Fruit fly (Drosophila melanogaster) whole organism, prepupa: ENCODE data around the gene CG12715.

ENCODE experiments used
- Blimp-1 ChIP-seq: fragments of 200-800 bp; sonication (Bioruptor generic); optimal IDR thresholded peaks from 3 replicates; lab custom pipeline; 2017; ENCODE audit warnings: missing biosample characterization, missing genetic modification characterization, mild to moderate bottlenecking, moderate library complexity, missing genetic modification reagents
- CG10669 ChIP-seq: fragments of 200-800 bp; sonication (Bioruptor generic); optimal IDR thresholded peaks from 3 replicates; lab custom pipeline; 2018; ENCODE audit warnings: missing biosample characterization, mild to moderate bottlenecking, missing genetic modification characterization, moderate library complexity
- CG11762 ChIP-seq: fragments of 200-800 bp; sonication (Bioruptor generic); optimal IDR thresholded peaks from 3 replicates; lab custom pipeline; 2016; ENCODE audit warnings: missing biosample characterization, missing genetic modification characterization; ENCODE audit not compliant: insufficient read depth
- CG11902 ChIP-seq: fragments of 200-800 bp; sonication (Bioruptor generic); optimal IDR thresholded peaks from 3 replicates; lab custom pipeline; 2016; ENCODE audit warnings: missing biosample characterization, missing genetic modification characterization
- CG3032 ChIP-seq: fragments of 200-800 bp; optimal IDR thresholded peaks from 2 replicates; lab custom pipeline; 2019; ENCODE audit warnings: missing biosample characterization, mild to moderate bottlenecking, missing genetic modification characterization, moderate library complexity
- CG31627 ChIP-seq: fragments of 200-800 bp; sonication (Bioruptor generic); optimal IDR thresholded peaks from 3 replicates; lab custom pipeline; 2016; ENCODE audit warnings: missing biosample characterization, missing genetic modification characterization
- CG32006 ChIP-seq: fragments of 200-800 bp; sonication (Bioruptor generic); optimal IDR thresholded peaks from 3 replicates; lab custom pipeline; 2017; ENCODE audit warnings: missing biosample characterization, mild to moderate bottlenecking, missing genetic modification characterization
- CG4318 ChIP-seq: fragments of 200-800 bp; sonication (Bioruptor generic); optimal IDR thresholded peaks from 3 replicates; lab custom pipeline; 2017; ENCODE audit warnings: missing biosample characterization, mild to moderate bottlenecking, missing genetic modification characterization
- CG6163 ChIP-seq: fragments of 200-800 bp; sonication (Bioruptor generic); IDR thresholded peaks from 3 replicates; pipeline ENCODE4 v1.3.6; 2022; ENCODE audit warnings: missing biosample characterization, missing genetic modification characterization
- CG6792 ChIP-seq: fragments of 200-800 bp; sonication (Bioruptor generic); optimal IDR thresholded peaks from 3 replicates; lab custom pipeline; 2016; ENCODE audit warnings: missing biosample characterization, missing genetic modification characterization
- CG6808 ChIP-seq: fragments of 200-800 bp; sonication (Bioruptor generic); optimal IDR thresholded peaks from 3 replicates; lab custom pipeline; 2017; ENCODE audit warnings: missing biosample characterization, missing genetic modification characterization, mild to moderate bottlenecking, moderate library complexity, missing genetic modification reagents
- CG6854 ChIP-seq: fragments of 200-800 bp; sonication (Bioruptor generic); optimal IDR thresholded peaks from 2 replicates; lab custom pipeline; 2017; ENCODE audit warnings: missing biosample characterization, mild to moderate bottlenecking, missing genetic modification characterization
- CG7368 ChIP-seq: fragments of 200-800 bp; sonication (Bioruptor generic); optimal IDR thresholded peaks from 3 replicates; lab custom pipeline; 2016; ENCODE audit warnings: missing biosample characterization, missing genetic modification characterization
- CG8119 ChIP-seq: fragments of 200-800 bp; sonication (Bioruptor generic); IDR thresholded peaks from 3 replicates; pipeline ENCODE4 v1.3.6; 2022; ENCODE audit warnings: missing biosample characterization, missing genetic modification characterization
- CG8319 ChIP-seq: fragments of 200-800 bp; sonication (Bioruptor generic); optimal IDR thresholded peaks from 3 replicates; lab custom pipeline; 2016; ENCODE audit warnings: missing biosample characterization, missing genetic modification characterization
- CG8632 ChIP-seq: fragments of 200-800 bp; sonication (Bioruptor generic); optimal IDR thresholded peaks from 3 replicates; lab custom pipeline; 2016; ENCODE audit warnings: missing biosample characterization, missing genetic modification characterization
- CG9139 ChIP-seq: fragments of 200-800 bp; sonication (Bioruptor generic); optimal IDR thresholded peaks from 3 replicates; lab custom pipeline; 2017; ENCODE audit warnings: missing biosample characterization, mild to moderate bottlenecking, missing genetic modification characterization
- Eip75B ChIP-seq: fragments of 200-800 bp; sonication (Bioruptor generic); optimal IDR thresholded peaks from 3 replicates; lab custom pipeline; 2016; ENCODE audit warnings: missing biosample characterization, missing genetic modification characterization
- Eip78C ChIP-seq: fragments of 200-800 bp; sonication (Bioruptor generic); peaks from one replicate; lab custom pipeline; 2016; ENCODE audit warnings: missing biosample characterization, missing genetic modification characterization
- Ets21C ChIP-seq: fragments of 200-800 bp; sonication (Bioruptor generic); optimal IDR thresholded peaks from 3 replicates; lab custom pipeline; 2016; ENCODE audit warnings: missing biosample characterization, missing genetic modification characterization
- Ets96B ChIP-seq: fragments of 200-800 bp; optimal IDR thresholded peaks from 2 replicates; lab custom pipeline; 2019; ENCODE audit warnings: missing biosample characterization, mild to moderate bottlenecking, missing genetic modification characterization, moderate library complexity
- Gug ChIP-seq: fragments of 200-800 bp; sonication (Bioruptor generic); IDR thresholded peaks from 2 replicates; pipeline ENCODE4 v1.3.6; 2022; ENCODE audit warnings: missing biosample characterization, missing genetic modification characterization
- Hr4 ChIP-seq: fragments of 200-800 bp; sonication (Bioruptor generic); optimal IDR thresholded peaks from 3 replicates; lab custom pipeline; 2016; ENCODE audit warnings: missing biosample characterization, missing genetic modification characterization
- Lpt ChIP-seq: fragments of 200-800 bp; sonication (Bioruptor generic); optimal IDR thresholded peaks from 3 replicates; lab custom pipeline; 2016; ENCODE audit warnings: missing biosample characterization, missing genetic modification characterization
- OdsH ChIP-seq: fragments of 200-800 bp; sonication (Bioruptor generic); optimal IDR thresholded peaks from 3 replicates; lab custom pipeline; 2016; ENCODE audit warnings: missing biosample characterization, missing genetic modification characterization
- Smox ChIP-seq: fragments of 200-800 bp; sonication (Bioruptor generic); optimal IDR thresholded peaks from 3 replicates; lab custom pipeline; 2016; ENCODE audit warnings: missing biosample characterization, missing genetic modification characterization
- Sox102F ChIP-seq: fragments of 200-800 bp; sonication (Bioruptor generic); optimal IDR thresholded peaks from 2 replicates; lab custom pipeline; 2016; ENCODE audit warnings: missing biosample characterization, mild to moderate bottlenecking, missing genetic modification characterization
- Sox14 ChIP-seq: fragments of 200-800 bp; sonication (Bioruptor generic); optimal IDR thresholded peaks from 3 replicates; lab custom pipeline; 2016; ENCODE audit warnings: missing biosample characterization, missing genetic modification characterization
- achi ChIP-seq: fragments of 200-800 bp; sonication (Bioruptor generic); optimal IDR thresholded peaks from 3 replicates; lab custom pipeline; 2016; ENCODE audit warnings: missing biosample characterization, missing genetic modification characterization
- cyc ChIP-seq: fragments of 200-800 bp; sonication (Bioruptor generic); optimal IDR thresholded peaks from 3 replicates; lab custom pipeline; 2016; ENCODE audit warnings: missing biosample characterization, missing genetic modification characterization
- dac ChIP-seq: fragments of 200-800 bp; sonication (Bioruptor generic); optimal IDR thresholded peaks from 2 replicates; lab custom pipeline; 2017; ENCODE audit warnings: missing biosample characterization, mild to moderate bottlenecking, missing genetic modification characterization
- dsx ChIP-seq: fragments of 200-800 bp; optimal IDR thresholded peaks from 3 replicates; lab custom pipeline; 2019; ENCODE audit warnings: missing biosample characterization, mild to moderate bottlenecking, missing genetic modification characterization, moderate library complexity; ENCODE audit not compliant: poor library complexity, severe bottlenecking
- esn ChIP-seq: fragments of 200-800 bp; sonication (Bioruptor generic); optimal IDR thresholded peaks from 2 replicates; lab custom pipeline; 2016; ENCODE audit warnings: missing biosample characterization, mild to moderate bottlenecking, missing genetic modification characterization, moderate library complexity
- fd59A ChIP-seq: fragments of 200-800 bp; sonication (Bioruptor generic); optimal IDR thresholded peaks from 2 replicates; lab custom pipeline; 2017; ENCODE audit warnings: missing biosample characterization, mild to moderate bottlenecking, missing genetic modification characterization, missing genetic modification reagents
- fd85E ChIP-seq: fragments of 200-800 bp; sonication (Bioruptor generic); optimal IDR thresholded peaks from 3 replicates; lab custom pipeline; 2016; ENCODE audit warnings: missing biosample characterization, missing genetic modification characterization
- fkh ChIP-seq: fragments of 200-800 bp; sonication (Bioruptor generic); optimal IDR thresholded peaks from 3 replicates; lab custom pipeline; 2017; ENCODE audit warnings: missing biosample characterization, mild to moderate bottlenecking, missing genetic modification characterization, moderate library complexity
- lz ChIP-seq: fragments of 200-800 bp; sonication (Bioruptor generic); optimal IDR thresholded peaks from 3 replicates; lab custom pipeline; 2016; ENCODE audit warnings: missing biosample characterization, missing genetic modification characterization
- net ChIP-seq: fragments of 200-800 bp; sonication (Bioruptor generic); optimal IDR thresholded peaks from 3 replicates; lab custom pipeline; 2016; ENCODE audit warnings: missing biosample characterization, missing genetic modification characterization
- pdm3 ChIP-seq: fragments of 200-800 bp; sonication (Bioruptor generic); optimal IDR thresholded peaks from 3 replicates; lab custom pipeline; 2016; ENCODE audit warnings: missing biosample characterization, missing genetic modification characterization
- salr ChIP-seq, 2 experiments: fragments of 200-800 bp; sonication (Bioruptor generic); optimal IDR thresholded peaks; 3 replicates each; lab custom pipeline; 2016 to 2018; ENCODE audit warnings: missing biosample characterization in 2 of 2, missing genetic modification characterization in 2 of 2, mild to moderate bottlenecking in 1 of 2
- ss ChIP-seq, 2 experiments: fragments of 200-800 bp; sonication (Bioruptor generic); optimal IDR thresholded peaks; 2 replicates in 1 of 2; 3 replicates in 1 of 2; lab custom pipeline; 2017 to 2018; ENCODE audit warnings: mild to moderate bottlenecking in 2 of 2, missing biosample characterization in 2 of 2, missing genetic modification characterization in 2 of 2, moderate library complexity in 1 of 2
- topi ChIP-seq: fragments of 200-800 bp; sonication (Bioruptor generic); optimal IDR thresholded peaks from 3 replicates; lab custom pipeline; 2016; ENCODE audit warnings: missing biosample characterization, missing genetic modification characterization
- vri ChIP-seq: fragments of 200-800 bp; sonication (Bioruptor generic); optimal IDR thresholded peaks from 3 replicates; lab custom pipeline; 2016; ENCODE audit warnings: missing biosample characterization, mild to moderate bottlenecking, missing genetic modification characterization

CG12715 gene

dm6 chrX:13055228-13055627, at the start of gene CG12715:
Gene CG12715, minus strand, starts transcription at chrX:13055328.
- TF ChIP-seq CG8632 (GFP tag; lab: Kevin White, UChicago): no peak
- TF ChIP-seq dac: no peak
- TF ChIP-seq Sox14 (GFP tag; lab: Kevin White, UChicago): no peak
- TF ChIP-seq CG4318: no peak
- no peak for TF ChIP-seq CG8119 (GFP tag; lab: Robert Waterston, UW)
- TF ChIP-seq CG11762 (GFP tag; lab: Kevin White, UChicago): no peak
- no peak for TF ChIP-seq CG10669 (GFP tag; lab: Kevin White, UChicago)
- TF ChIP-seq fd85E: no peak
- no peak for TF ChIP-seq fkh (GFP tag; lab: Kevin White, UChicago)
- TF ChIP-seq Lpt (GFP tag; lab: Kevin White, UChicago): no peak
- no peak for TF ChIP-seq dsx (GFP tag; lab: Kevin White, UChicago)
- TF ChIP-seq Ets96B (tag; lab: Kevin White, UChicago): no peak
- no peak for TF ChIP-seq CG6163 (GFP tag; lab: Robert Waterston, UW)
- TF ChIP-seq Blimp-1 (GFP tag; lab: Kevin White, UChicago): no peak
- no peak for TF ChIP-seq net
- no peak for TF ChIP-seq Sox102F (GFP tag; lab: Kevin White, UChicago)
- no peak for TF ChIP-seq CG32006 (GFP tag; lab: Kevin White, UChicago)

dm6 chrX:13104571-13104970, 49.4 kb upstream of the CG12715 start:
- no peak for TF ChIP-seq pdm3 (GFP tag; lab: Kevin White, UChicago)
- peak; percentile 13 for TF ChIP-seq vri (GFP tag; lab: Kevin White, UChicago)
- TF ChIP-seq fd85E: no peak
- TF ChIP-seq Blimp-1 (GFP tag; lab: Kevin White, UChicago): no peak
- no peak for TF ChIP-seq Eip78C (GFP tag; lab: Kevin White, UChicago)
- no peak for TF ChIP-seq CG6854 (GFP tag; lab: Kevin White, UChicago)
- peak; percentile 17 for TF ChIP-seq fkh (GFP tag; lab: Kevin White, UChicago)
- TF ChIP-seq, all 60 proteins: peak for 2

dm6 chrX:13101817-13102216, 46.7 kb upstream of the CG12715 start:
- TF ChIP-seq Eip78C (GFP tag; lab: Kevin White, UChicago) (no peak), CG6792 (no peak), Hr4 (GFP tag; lab: Kevin White, UChicago) (no peak), CG10669 (GFP tag; lab: Kevin White, UChicago) (no peak), pdm3 (GFP tag; lab: Kevin White, UChicago) (no peak), Sox14 (GFP tag; lab: Kevin White, UChicago) (no peak), CG3032 (no peak), Ets21C (no peak), vri (GFP tag; lab: Kevin White, UChicago) (no peak), dsx (GFP tag; lab: Kevin White, UChicago) (no peak), CG11902 (no peak), dac (no peak), CG32006 (GFP tag; lab: Kevin White, UChicago) (no peak), Gug (no peak)

- no peak for TF ChIP-seq fd59A
- peak; percentile 48 for TF ChIP-seq Ets96B (tag; lab: Kevin White, UChicago)
- TF ChIP-seq CG8119 (GFP tag; lab: Robert Waterston, UW): peak; percentile 55
- TF ChIP-seq Smox: peak; percentile 42
- TF ChIP-seq lz (GFP tag; lab: Kevin White, UChicago): peak; percentile 68
- peak; percentile 34 for TF ChIP-seq CG7368 (GFP tag; lab: Kevin White, UChicago)
- TF ChIP-seq CG9139 (GFP tag; lab: Kevin White, UChicago): no peak
- TF ChIP-seq CG31627 (GFP tag; lab: Kevin White, UChicago): peak; percentile 41
- TF ChIP-seq CG6792: peak; percentile 44
- TF ChIP-seq esn (GFP tag; lab: Kevin White, UChicago): peak; percentile 72
- TF ChIP-seq CG8632 (GFP tag; lab: Kevin White, UChicago): peak; percentile 64
- peak; percentile 69 for TF ChIP-seq achi
- TF ChIP-seq ss (GFP tag; optimal IDR thresholded peaks at IDR 0.05; lab: Kevin White, UChicago): no peak
- TF ChIP-seq CG6808 (GFP tag; lab: Kevin White, UChicago): no peak
- peak; percentile 50 for TF ChIP-seq Eip78C (GFP tag; lab: Kevin White, UChicago)
- peak; percentile 13 for TF ChIP-seq Eip75B (GFP tag; lab: Kevin White, UChicago)
- TF ChIP-seq CG8319 (GFP tag; lab: Kevin White, UChicago): peak; percentile 26
- TF ChIP-seq cyc (GFP tag; lab: Kevin White, UChicago): peak; percentile 43
- TF ChIP-seq topi (GFP tag; lab: Kevin White, UChicago): peak; percentile 73
- peak in 1 of 2 experiments; percentile 8 for TF ChIP-seq salr (GFP tag; optimal IDR thresholded peaks at IDR 0.05; lab: Kevin White, UChicago)
- peak; percentile 14 for TF ChIP-seq CG11902
- peak; percentile 33 for TF ChIP-seq fkh (GFP tag; lab: Kevin White, UChicago)
- TF ChIP-seq CG6854 (GFP tag; lab: Kevin White, UChicago): peak; percentile 63
- TF ChIP-seq CG4318: no peak
- TF ChIP-seq Gug: peak; percentile 35; the same call in 1 of the 2 replicates
- TF ChIP-seq Sox102F (GFP tag; lab: Kevin White, UChicago): peak; percentile 59
- peak; percentile 60 for TF ChIP-seq OdsH (GFP tag; lab: Kevin White, UChicago)
- peak; percentile 50 for TF ChIP-seq net
Observed at dm6 chrX:13099919-13100318, 44.8 kb upstream of the CG12715 start.
